Fruit fly (Drosophila melanogaster): ENCODE data around the gene Archease.

Gene Archease

DNA sequence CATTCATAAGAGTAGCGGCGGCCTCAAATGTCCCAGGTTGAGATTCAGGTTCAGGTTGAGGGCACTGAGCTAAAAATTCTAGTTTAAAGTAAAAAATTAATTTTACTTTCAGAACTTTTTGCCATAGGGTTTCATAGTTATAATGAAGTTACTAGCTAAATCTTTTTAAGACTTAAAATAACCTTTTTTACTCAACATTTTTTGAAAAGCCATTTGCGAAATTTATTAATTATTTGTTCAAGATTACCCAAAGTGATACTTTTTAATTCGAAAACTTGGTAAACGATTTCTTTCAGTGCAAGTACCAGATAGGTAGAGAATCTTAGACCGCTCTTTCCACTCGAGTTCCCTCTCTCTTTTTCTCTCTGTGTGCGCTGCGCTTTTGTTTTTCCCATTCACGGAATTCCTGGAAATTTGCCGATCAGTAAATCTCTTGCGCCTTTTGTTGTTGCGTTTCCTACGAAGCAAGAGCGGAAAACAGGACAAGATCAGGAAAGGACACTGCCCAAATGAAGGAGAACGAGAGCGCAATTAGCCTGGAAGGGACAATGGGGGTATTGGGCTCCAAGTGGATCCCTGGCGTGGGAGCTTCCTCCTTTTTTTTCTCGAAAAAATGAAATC is 21.1 kb downstream of the Archease start (continued):
- TF ChIP-seq CG11456 (GFP tag; IDR thresholded peaks at IDR 0.05) (no peak), Awh (GFP tag; IDR thresholded peaks at IDR 0.05) (no peak), CG15073 (GFP tag; optimal IDR thresholded peaks at IDR 0.05) (no peak), Gug (GFP tag; IDR thresholded peaks at IDR 0.05) (no peak), tio (GFP tag; optimal IDR thresholded peaks at IDR 0.05) (peak; percentile 67), CG3281 (GFP tag; optimal IDR thresholded peaks at IDR 0.05) (no peak), CG12219 (GFP tag; optimal IDR thresholded peaks at IDR 0.05) (no peak), Nf-YC (tag; optimal IDR thresholded peaks at IDR 0.05) (no peak), jigr1 (GFP tag; IDR thresholded peaks at IDR 0.05) (no peak), luna (GFP tag; optimal IDR thresholded peaks at IDR 0.05) (no peak), Usf (GFP tag; optimal IDR thresholded peaks at IDR 0.05) (peak; percentile 48), Rfx (GFP tag; IDR thresholded peaks at IDR 0.05) (no peak), CG10267 (tag; optimal IDR thresholded peaks at IDR 0.05) (peak; percentile 86), Six4 (GFP tag; optimal IDR thresholded peaks at IDR 0.05) (peak; percentile 58), CG18764 (GFP tag; optimal IDR thresholded peaks at IDR 0.05) (peak; percentile 16), br (optimal IDR thresholded peaks at IDR 0.05) (no peak), CG15479 (GFP tag; optimal IDR thresholded peaks at IDR 0.05) (peak; percentile 84), ab (GFP tag; optimal IDR thresholded peaks at IDR 0.05) (no peak), Ptx1 (GFP tag; IDR thresholded peaks at IDR 0.05) (no peak), so (GFP tag; IDR thresholded peaks at IDR 0.05) (no peak), CG32772 (GFP tag; IDR thresholded peaks at IDR 0.05) (no peak), CG33213 (GFP tag; optimal IDR thresholded peaks at IDR 0.05) (no peak), Stat92E (GFP tag; optimal IDR thresholded peaks at IDR 0.05) (peak in 1 of 3 experiments; percentile 96), CoRest (tag; optimal IDR thresholded peaks at IDR 0.05) (peak; percentile 71), esg (GFP tag; conservative IDR thresholded peaks at IDR 0.05) (no peak), shn (GFP tag; optimal IDR thresholded peaks at IDR 0.05) (peak; percentile 6), gem (tag; optimal IDR thresholded peaks at IDR 0.05) (peak; percentile 86), pzg (GFP tag; optimal IDR thresholded peaks at IDR 0.05) (no peak), CG31388 (GFP tag; optimal IDR thresholded peaks at IDR 0.05) (peak; percentile 12), bab2 (GFP tag; optimal IDR thresholded peaks at IDR 0.05) (peak; percentile 23), al (GFP tag; IDR thresholded peaks at IDR 0.05) (no peak), GATAe (GFP tag; conservative IDR thresholded peaks at IDR 0.05) (no peak), CG13624 (GFP tag; optimal IDR thresholded peaks at IDR 0.05) (no peak), CG14965 (GFP tag; optimal IDR thresholded peaks at IDR 0.05; ENCODE audit: borderline replicate concordance) (no peak), Deaf1 (tag; optimal IDR thresholded peaks at IDR 0.05) (no peak), slou (GFP tag; optimal IDR thresholded peaks at IDR 0.05) (no peak), CG34224 (GFP tag; IDR thresholded peaks at IDR 0.05; ENCODE audit: partially characterized antibody) (no peak), vnd (GFP tag; IDR thresholded peaks at IDR 0.05; ENCODE audit: partially characterized antibody) (no peak), mam (GFP tag; optimal IDR thresholded peaks at IDR 0.05) (peak; percentile 1), CG18011 (GFP tag; optimal IDR thresholded peaks at IDR 0.05) (no peak), Dref (GFP tag; IDR thresholded peaks at IDR 0.05) (no peak), cas (GFP tag; IDR thresholded peaks at IDR 0.05) (no peak), Xrp1 (GFP tag; IDR thresholded peaks at IDR 0.05) (peak; percentile 88), CG9797 (GFP tag; optimal IDR thresholded peaks at IDR 0.05) (no peak), ara (GFP tag; IDR thresholded peaks at IDR 0.05) (peak; percentile 68), pita (GFP tag; optimal IDR thresholded peaks at IDR 0.05) (no peak), odd (GFP tag; optimal IDR thresholded peaks at IDR 0.05) (peak; percentile 9), Opbp (GFP tag; IDR thresholded peaks at IDR 0.05; ENCODE audit: partially characterized antibody) (no peak), CG17802 (tag; optimal IDR thresholded peaks at IDR 0.05) (peak; percentile 7), CG8765 (GFP tag; IDR thresholded peaks at IDR 0.05) (peak; percentile 85), CG6254 (GFP tag; optimal IDR thresholded peaks at IDR 0.05) (peak; percentile 42)
